Worm (Caenorhabditis elegans) whole organism, L4/young adult: ENCODE measurements around the gene nhr-173.

Experiments used
- W03F9.2 ChIP-seq: fragments of 150-350 bp; optimal IDR thresholded peaks from 2 replicates; lab custom pipeline; 2014; ENCODE audit warnings: missing biosample characterization, missing genetic modification characterization
- dao-5 ChIP-seq: sonication (generic microtip); optimal IDR thresholded peaks from 2 replicates; lab custom pipeline; 2016; ENCODE audit warnings: missing genotype, missing genetic modification characterization, moderate library complexity, missing compliant biosample characterization
- him-1 ChIP-seq: sonication (generic microtip); optimal IDR thresholded peaks from 2 replicates; lab custom pipeline; 2016; ENCODE audit warnings: missing genotype, missing genetic modification reagents, missing genetic modification characterization, missing compliant biosample characterization

DNA sequence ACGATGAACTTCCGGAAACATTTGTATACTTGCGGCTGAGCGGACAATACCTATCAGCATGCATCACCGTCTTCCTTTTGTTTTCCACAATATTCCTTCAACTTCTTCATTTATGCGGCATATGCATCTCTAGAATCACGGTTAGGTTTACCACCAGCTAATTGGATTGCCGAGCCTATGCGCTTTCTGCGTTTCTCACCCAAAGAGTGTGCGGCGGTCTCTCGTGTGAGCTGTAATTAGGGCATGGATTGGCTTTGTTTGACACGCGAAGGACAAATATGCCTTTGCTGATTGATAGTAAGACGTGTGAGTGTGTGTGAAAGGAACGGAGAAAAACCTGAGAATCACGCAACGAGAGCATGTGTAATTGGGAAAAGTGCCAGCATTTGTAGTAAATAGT lies 41.8 kb upstream of the nhr-173 start:
- TF ChIP-seq him-1 (tag; lab: Kevin White, UChicago) (no peak), dao-5 (tag; lab: Kevin White, UChicago) (no peak), W03F9.2 (no peak)
